Worm (Caenorhabditis elegans) whole organism, mixed stage, embryonic: ENCODE measurements around the gene ins-4.
A peak's percentile ranks its signal among the peaks of the same experiment; 100 is the strongest.

Experiments used
- drap-1 ChIP-seq: fragments of 200-800 bp; sonication (Bioruptor generic); optimal IDR thresholded peaks from 3 replicates; lab custom pipeline; 2018; ENCODE audit warnings: mild to moderate bottlenecking, missing genetic modification characterization, missing compliant biosample characterization
- lin-32 ChIP-seq: fragments of 200-800 bp; sonication (Bioruptor generic); optimal IDR thresholded peaks from 2 replicates; lab custom pipeline; 2018; ENCODE audit warnings: mild to moderate bottlenecking, missing genetic modification characterization, missing compliant biosample characterization
- mep-1 ChIP-seq: fragments of 150-350 bp; optimal IDR thresholded peaks from 2 replicates; lab custom pipeline; 2017; ENCODE audit warnings: missing biosample characterization, missing genetic modification reagents, missing genetic modification characterization, inconsistent platforms
- nhr-2 ChIP-seq: fragments of 150-350 bp; optimal IDR thresholded peaks from 2 replicates; lab custom pipeline; 2014; ENCODE audit warnings: missing biosample characterization, missing genetic modification characterization
- pha-4 ChIP-seq: fragments of 150-350 bp; optimal IDR thresholded peaks from 2 replicates; lab custom pipeline; 2018; ENCODE audit warnings: missing biosample characterization, missing genetic modification reagents, missing genetic modification characterization
- snpc-4 ChIP-seq: fragments of 150-350 bp; optimal IDR thresholded peaks from 2 replicates; lab custom pipeline; 2014; ENCODE audit warnings: missing biosample characterization, missing genetic modification characterization
- unc-62 ChIP-seq: fragments of 150-350 bp; optimal IDR thresholded peaks from 2 replicates; lab custom pipeline; 2014; ENCODE audit warnings: missing biosample characterization, missing genetic modification reagents, missing genetic modification characterization
- ztf-11 ChIP-seq: fragments of 150-350 bp; optimal IDR thresholded peaks from 2 replicates; lab custom pipeline; 2014; ENCODE audit warnings: missing biosample characterization, missing genetic modification characterization

ce11 chrII:6001004-6001403, 4.8 kb downstream of the ins-4 start:
- TF ChIP-seq unc-62 (GFP tag; lab: Kevin White, UChicago) (peak; percentile 58), mep-1 (no peak), pha-4 (tag; lab: Kevin White, UChicago) (no peak), snpc-4 (no peak), ztf-11 (tag; lab: Kevin White, UChicago) (no peak), nhr-2 (tag; lab: Kevin White, UChicago) (no peak), drap-1 (GFP tag; lab: Kevin White, UChicago) (no peak), lin-32 (GFP tag; lab: Kevin White, UChicago) (no peak)
